Worm (Caenorhabditis elegans): Measurements from ENCODE around the gene ZC449.7.
"Not testable (repeated sequence)": the region's sequence is repeated elsewhere in the genome, so short reads cannot be mapped to it uniquely, and the experiment has no call there.

ce11 chrX:5056199-5056598, 42.3 kb downstream of the ZC449.7 start:
- TF ChIP-seq unc-62 (GFP tag; optimal IDR thresholded peaks at IDR 0.05); R02D3.7 (tag; optimal IDR thresholded peaks at IDR 0.05); tbx-2 (tag; optimal IDR thresholded peaks at IDR 0.05): not testable (repeated sequence)
